Fruit fly (Drosophila melanogaster): ENCODE measurements around the gene CG31975.

The CG31975 gene

DNA sequence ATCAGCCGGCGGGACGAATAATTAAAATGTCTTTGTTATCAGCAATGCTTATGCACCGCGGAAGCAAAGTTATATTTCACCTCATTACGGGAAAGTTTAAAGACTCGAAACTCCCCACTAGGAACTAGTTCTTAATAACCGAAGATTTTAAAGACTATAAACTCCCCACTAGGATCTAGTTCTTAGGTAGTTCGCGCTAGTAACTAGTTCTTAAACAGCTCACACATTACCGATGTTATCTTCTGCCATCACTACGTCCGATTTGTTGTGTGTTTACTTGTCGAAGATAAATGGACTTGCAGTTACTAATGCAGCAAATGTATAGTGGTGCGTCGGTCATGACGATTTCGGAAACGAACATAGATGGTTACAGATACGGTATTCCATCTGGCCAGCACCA, 2.3 kb upstream of the CG31975 start, which contains the start of the genes CG31974 and CG11454 (continued):
- TF ChIP-seq nau (GFP tag; optimal IDR thresholded peaks at IDR 0.05) (no peak), usp (GFP tag; optimal IDR thresholded peaks at IDR 0.05) (no peak), sisA (GFP tag; IDR thresholded peaks at IDR 0.05) (no peak), ro (GFP tag; IDR thresholded peaks at IDR 0.05) (no peak), GATAe (GFP tag; conservative IDR thresholded peaks at IDR 0.05) (no peak), Sry-δ (GFP tag; optimal IDR thresholded peaks at IDR 0.05) (peak; percentile 90), Fer3 (tag; optimal IDR thresholded peaks at IDR 0.05) (peak; percentile 7), vfl (GFP tag; optimal IDR thresholded peaks at IDR 0.05) (no peak), sens (GFP tag) (no peak), Nf-YC (tag; optimal IDR thresholded peaks at IDR 0.05) (peak; percentile 9), nerfin-2 (GFP tag; IDR thresholded peaks at IDR 0.05; ENCODE audit: partially characterized antibody) (peak; percentile 70; the same call in 1 of the 2 replicates), CG11723 (GFP tag; optimal IDR thresholded peaks at IDR 0.05) (no peak), CG13624 (GFP tag; optimal IDR thresholded peaks at IDR 0.05) (peak; percentile 26), ab (GFP tag; optimal IDR thresholded peaks at IDR 0.05) (no peak), row (GFP tag; IDR thresholded peaks at IDR 0.05) (peak; percentile 45; the same call in 1 of the 3 replicates), crp (GFP tag; optimal IDR thresholded peaks at IDR 0.05) (no peak), CG4617 (GFP tag; optimal IDR thresholded peaks at IDR 0.05; ENCODE audit: borderline replicate concordance) (peak; percentile 68), D19B (GFP tag; optimal IDR thresholded peaks at IDR 0.05) (no peak), Ets65A (GFP tag) (peak; percentile 37), ssp (GFP tag; IDR thresholded peaks at IDR 0.05) (no peak), Xbp1 (GFP tag; optimal IDR thresholded peaks at IDR 0.05) (no peak), Abd-B (GFP tag; optimal IDR thresholded peaks at IDR 0.05) (no peak), Hmr (GFP tag; optimal IDR thresholded peaks at IDR 0.05) (peak; percentile 7), CG13424 (tag; optimal IDR thresholded peaks at IDR 0.05) (no peak), HLH3B (GFP tag; IDR thresholded peaks at IDR 0.05) (no peak), pros (GFP tag; optimal IDR thresholded peaks at IDR 0.05) (peak; percentile 61), rib (GFP tag; IDR thresholded peaks at IDR 0.05) (no peak), repo (GFP tag; optimal IDR thresholded peaks at IDR 0.05) (no peak), CG15269 (tag; optimal IDR thresholded peaks at IDR 0.05) (no peak), ash1 (GFP tag; optimal IDR thresholded peaks at IDR 0.05) (no peak), br (optimal IDR thresholded peaks at IDR 0.05) (no peak), jing (GFP tag; optimal IDR thresholded peaks at IDR 0.05) (no peak), shn (GFP tag; optimal IDR thresholded peaks at IDR 0.05) (no peak), vnd (GFP tag; IDR thresholded peaks at IDR 0.05; ENCODE audit: partially characterized antibody) (peak; percentile 58; the same call in 1 of the 3 replicates), CG17568 (GFP tag; optimal IDR thresholded peaks at IDR 0.05) (no peak), Dfd (GFP tag; optimal IDR thresholded peaks at IDR 0.05) (no peak), CG3163 (GFP tag; optimal IDR thresholded peaks at IDR 0.05) (no peak), oc (tag; optimal IDR thresholded peaks at IDR 0.05) (no peak), CG30431 (GFP tag; optimal IDR thresholded peaks at IDR 0.05) (no peak), tx (GFP tag; optimal IDR thresholded peaks at IDR 0.05) (no peak), CG18011 (GFP tag; optimal IDR thresholded peaks at IDR 0.05) (no peak), C15 (GFP tag; IDR thresholded peaks at IDR 0.05) (no peak), CG11456 (GFP tag; IDR thresholded peaks at IDR 0.05) (no peak), CG3065 (GFP tag; optimal IDR thresholded peaks at IDR 0.05) (no peak), CG30403 (GFP tag; optimal IDR thresholded peaks at IDR 0.05) (peak; percentile 7), CG5180 (GFP tag; optimal IDR thresholded peaks at IDR 0.05) (peak; percentile 67), CG5953 (GFP tag; IDR thresholded peaks at IDR 0.05) (no peak), bowl (GFP tag; IDR thresholded peaks at IDR 0.05) (no peak), CG13287 (GFP tag; IDR thresholded peaks at IDR 0.05; ENCODE audit: partially characterized antibody) (peak; percentile 97), Sox102F (GFP tag; optimal IDR thresholded peaks at IDR 0.05) (no peak), caup (GFP tag; optimal IDR thresholded peaks at IDR 0.05; ENCODE audit: severe bottlenecking) (no peak), CG34376 (GFP tag; optimal IDR thresholded peaks at IDR 0.05) (peak; percentile 4)
